Fruit fly (Drosophila melanogaster) whole organism, pupa: ENCODE data around the gene CG31560.

Source experiments
- CG10348 ChIP-seq: fragments of 200-800 bp; sonication (Bioruptor generic); IDR thresholded peaks from 2 replicates; pipeline ENCODE4 v1.3.6; 2022; ENCODE audit warnings: missing biosample characterization, missing genetic modification characterization
- CG12605 ChIP-seq: fragments of 200-800 bp; sonication (Bioruptor generic); IDR thresholded peaks from 2 replicates; pipeline ENCODE4 v1.3.6; 2022; ENCODE audit warnings: missing biosample characterization, missing genetic modification characterization
- CG13204 ChIP-seq: fragments of 200-800 bp; sonication (Bioruptor generic); optimal IDR thresholded peaks from 2 replicates; lab custom pipeline; 2018; ENCODE audit warnings: missing biosample characterization, mild to moderate bottlenecking, missing genetic modification characterization, moderate library complexity
- CG14655 ChIP-seq: fragments of 200-800 bp; sonication (Bioruptor generic); optimal IDR thresholded peaks from 3 replicates; lab custom pipeline; 2017; ENCODE audit warnings: mild to moderate bottlenecking, missing biosample characterization, missing genetic modification reagents, missing genetic modification characterization
- CG15710 ChIP-seq: fragments of 200-800 bp; sonication (Bioruptor generic); optimal IDR thresholded peaks from 2 replicates; lab custom pipeline; 2018; ENCODE audit warnings: missing biosample characterization, mild to moderate bottlenecking, missing genetic modification characterization, moderate library complexity
- CG17806 ChIP-seq: fragments of 200-800 bp; sonication (Bioruptor generic); optimal IDR thresholded peaks from 2 replicates; lab custom pipeline; 2018; ENCODE audit warnings: missing biosample characterization, mild to moderate bottlenecking, missing genetic modification characterization, moderate library complexity
- CG32121 ChIP-seq: fragments of 200-800 bp; sonication (Bioruptor generic); IDR thresholded peaks from 2 replicates; pipeline ENCODE4 v1.3.6; 2022; ENCODE audit warnings: missing biosample characterization, missing genetic modification characterization
- CG34367 ChIP-seq: fragments of 200-800 bp; sonication (Bioruptor generic); optimal IDR thresholded peaks from 2 replicates; lab custom pipeline; 2018; ENCODE audit warnings: missing biosample characterization, mild to moderate bottlenecking, missing genetic modification characterization
- CG4496 ChIP-seq: fragments of 200-800 bp; sonication (Bioruptor generic); IDR thresholded peaks from 3 replicates; pipeline ENCODE4 v1.3.6; 2022; ENCODE audit warnings: missing biosample characterization, missing genetic modification characterization
- CG8159 ChIP-seq: fragments of 200-800 bp; sonication (Bioruptor generic); optimal IDR thresholded peaks from 3 replicates; lab custom pipeline; 2018; ENCODE audit warnings: missing biosample characterization, mild to moderate bottlenecking, missing genetic modification characterization, moderate library complexity
- CG8301 ChIP-seq: fragments of 200-800 bp; sonication (Bioruptor generic); optimal IDR thresholded peaks from 2 replicates; lab custom pipeline; 2018; ENCODE audit warnings: missing biosample characterization, mild to moderate bottlenecking, missing genetic modification characterization
- CG9948 ChIP-seq: fragments of 200-800 bp; sonication (Bioruptor generic); optimal IDR thresholded peaks from 2 replicates; lab custom pipeline; 2018; ENCODE audit warnings: missing biosample characterization, mild to moderate bottlenecking, missing genetic modification characterization, moderate library complexity
- D1 ChIP-seq: fragments of 200-800 bp; sonication (Bioruptor generic); optimal IDR thresholded peaks from 2 replicates; lab custom pipeline; 2018; ENCODE audit warnings: missing biosample characterization, mild to moderate bottlenecking, missing genetic modification characterization, moderate library complexity
- EcR ChIP-seq: fragments of 200-800 bp; sonication (Bioruptor generic); optimal IDR thresholded peaks from 3 replicates; lab custom pipeline; 2019; ENCODE audit warnings: missing biosample characterization, missing genetic modification characterization, mild to moderate bottlenecking, moderate library complexity, missing genetic modification reagents
- Ets98B ChIP-seq: fragments of 200-800 bp; sonication (Bioruptor generic); IDR thresholded peaks from 2 replicates; pipeline ENCODE4 v1.3.6; 2022; ENCODE audit warnings: missing biosample characterization, missing genetic modification characterization
- Pif1A ChIP-seq: fragments of 200-800 bp; sonication (Bioruptor generic); optimal IDR thresholded peaks from 3 replicates; lab custom pipeline; 2016; ENCODE audit warnings: missing biosample characterization, missing genetic modification characterization
- Pif1B ChIP-seq: fragments of 200-800 bp; sonication (Bioruptor generic); optimal IDR thresholded peaks from 3 replicates; lab custom pipeline; 2016; ENCODE audit warnings: missing biosample characterization, missing genetic modification characterization
- Snoo ChIP-seq: fragments of 200-800 bp; sonication (Bioruptor generic); optimal IDR thresholded peaks from 3 replicates; lab custom pipeline; 2017; ENCODE audit warnings: missing biosample characterization, mild to moderate bottlenecking, missing genetic modification characterization, inconsistent platforms
- fd96Ca ChIP-seq: fragments of 200-800 bp; sonication (Bioruptor generic); IDR thresholded peaks from 3 replicates; pipeline ENCODE4 v1.3.6; 2022; ENCODE audit warnings: missing biosample characterization, missing genetic modification characterization
- gl ChIP-seq: fragments of 200-800 bp; sonication (Bioruptor generic); optimal IDR thresholded peaks from 2 replicates; lab custom pipeline; 2018; ENCODE audit warnings: missing biosample characterization, mild to moderate bottlenecking, missing genetic modification characterization
- rn ChIP-seq: fragments of 200-800 bp; sonication (Bioruptor generic); IDR thresholded peaks from 2 replicates; pipeline ENCODE4 v1.3.6; 2022; ENCODE audit warnings: missing biosample characterization, missing genetic modification characterization

CG31560 gene

DNA sequence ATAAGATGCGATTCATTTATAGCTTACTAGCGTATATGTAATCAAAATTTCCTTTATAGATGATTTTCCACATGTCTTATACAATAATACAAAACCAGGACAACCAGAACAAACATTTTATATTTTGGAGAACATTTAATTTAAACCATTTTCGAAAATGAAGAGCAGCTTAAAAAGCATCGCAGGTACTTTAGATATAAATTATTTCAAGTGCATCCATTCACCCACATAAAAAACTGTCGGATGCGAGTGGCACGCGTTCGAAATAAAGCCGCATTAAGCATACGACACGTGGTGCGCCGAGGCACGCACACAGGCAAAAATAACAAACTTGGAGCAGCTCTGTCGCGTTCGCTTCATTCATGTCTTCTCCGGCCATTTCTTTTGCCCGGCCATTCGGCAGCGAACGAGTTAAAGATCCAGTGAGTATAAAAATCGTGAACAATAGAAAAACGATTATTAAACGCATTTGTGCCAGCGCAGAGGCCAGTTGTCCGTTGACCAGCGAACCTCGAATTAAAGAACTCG lies 25.2 kb downstream of the CG31560 start, which contains the start of gene Osi19:
Gene Osi19, plus strand, starts transcription at position 457 of the 528 bp plus-strand sequence.
- no peak for TF ChIP-seq fd96Ca (GFP tag; lab: Robert Waterston, UW)
- no peak for TF ChIP-seq Snoo
- TF ChIP-seq Ets98B (GFP tag; lab: Robert Waterston, UW) = no peak
- TF ChIP-seq Pif1B (GFP tag; lab: Kevin White, UChicago) = no peak
- no peak for TF ChIP-seq Pif1A
- TF ChIP-seq CG8159 (tag; lab: Kevin White, UChicago) = no peak
- peak; percentile 63 for TF ChIP-seq D1 (tag; lab: Kevin White, UChicago)

dm6 chr3R:6337397-6337796 lies 27.6 kb downstream of the CG31560 start:
- TF ChIP-seq gl = no peak
- no peak for TF ChIP-seq CG12605
- TF ChIP-seq Pif1B (GFP tag; lab: Kevin White, UChicago) = no peak

DNA sequence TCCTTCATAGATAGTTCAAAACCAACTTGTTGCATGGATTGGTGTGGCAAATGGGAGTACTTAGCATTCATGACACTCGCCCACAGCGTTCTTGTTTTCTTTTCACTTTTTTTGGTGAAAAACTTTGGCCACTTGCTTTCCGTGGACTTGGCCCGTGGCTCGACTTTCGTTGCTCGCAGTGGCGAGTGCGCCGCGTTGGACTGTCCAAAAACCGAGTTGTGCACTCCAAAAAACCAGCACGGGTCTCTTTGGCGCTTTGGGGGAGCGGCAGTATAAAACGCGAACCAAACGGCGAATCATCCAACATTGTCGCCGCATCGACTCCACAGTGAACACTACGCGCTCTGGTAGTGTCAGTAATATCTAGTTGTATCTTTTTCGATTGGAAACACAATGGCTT lies 30.0 kb downstream of the CG31560 start, which contains the start of gene Osi20:
Gene Osi20, plus strand, starts transcription at position 301 of the 400 bp plus-strand sequence.
- TF ChIP-seq CG32121 (no peak), CG9948 (tag; lab: Kevin White, UChicago) (no peak), Pif1B (GFP tag; lab: Kevin White, UChicago) (no peak), rn (GFP tag; lab: Robert Waterston, UW) (no peak), gl (no peak), CG17806 (tag; lab: Kevin White, UChicago) (no peak), CG10348 (no peak), CG14655 (GFP tag; lab: Kevin White, UChicago) (no peak), CG4496 (no peak), CG13204 (GFP tag; lab: Kevin White, UChicago) (no peak), CG12605 (no peak), CG8301 (no peak), D1 (tag; lab: Kevin White, UChicago) (no peak), Pif1A (no peak), EcR (no peak), fd96Ca (GFP tag; lab: Robert Waterston, UW) (no peak), Snoo (no peak), CG15710 (tag; lab: Kevin White, UChicago) (no peak), CG34367 (tag; lab: Kevin White, UChicago) (no peak)

DNA sequence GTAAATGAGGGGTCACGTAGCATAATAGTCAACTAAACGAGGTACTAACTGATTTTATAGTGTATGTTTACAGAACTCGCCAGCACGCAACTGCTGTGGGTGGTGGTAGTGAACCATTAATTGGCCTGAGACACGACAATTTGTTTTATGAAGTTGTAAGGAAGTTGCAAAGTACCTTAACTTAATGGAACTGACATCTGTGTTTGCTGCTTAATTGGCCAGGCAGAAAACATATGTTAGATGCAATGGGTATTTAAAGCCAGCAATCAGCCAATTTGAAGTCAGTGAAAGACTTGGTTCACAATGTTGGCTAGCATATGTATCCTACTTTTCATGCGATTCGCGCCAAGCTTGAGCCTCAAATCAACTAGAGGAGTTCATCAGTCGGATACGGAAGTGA lies 31.9 kb downstream of the CG31560 start, which contains the start of gene CG17917:
Gene CG17917, plus strand, starts transcription at position 301 of the 400 bp plus-strand sequence.
- no peak for TF ChIP-seq rn (GFP tag; lab: Robert Waterston, UW)
- no peak for TF ChIP-seq CG8301
- TF ChIP-seq EcR = no peak

dm6 chr3R:6342702-6343101 lies 32.9 kb downstream of the CG31560 start, which contains the start of gene CG10298:
TSS of gene CG10298 (plus strand) at chr3R:6343002.
- TF ChIP-seq CG14655 (GFP tag; lab: Kevin White, UChicago) (no peak), CG15710 (tag; lab: Kevin White, UChicago) (no peak), Ets98B (GFP tag; lab: Robert Waterston, UW) (no peak)

dm6 chr3R:6343396-6344239 lies 33.8 kb downstream of the CG31560 start, which contains the start of gene CG17919:
TSS of gene CG17919 (plus strand) at chr3R:6344029.
- TF ChIP-seq CG10348 (no peak), fd96Ca (GFP tag; lab: Robert Waterston, UW) (peak; percentile 34; the same call in 1 of the 3 replicates), CG8159 (tag; lab: Kevin White, UChicago) (peak; percentile 8), Pif1B (GFP tag; lab: Kevin White, UChicago) (peak; percentile 26), D1 (tag; lab: Kevin White, UChicago) (peak; percentile 11), CG32121 (0 out of 2 replicates have a peak, but pooled peaks have one; percentile 12), CG12605 (no peak), Ets98B (GFP tag; lab: Robert Waterston, UW) (peak; percentile 6; the same call in 1 of the 2 replicates), gl (no peak), Pif1A (peak; percentile 12)

DNA sequence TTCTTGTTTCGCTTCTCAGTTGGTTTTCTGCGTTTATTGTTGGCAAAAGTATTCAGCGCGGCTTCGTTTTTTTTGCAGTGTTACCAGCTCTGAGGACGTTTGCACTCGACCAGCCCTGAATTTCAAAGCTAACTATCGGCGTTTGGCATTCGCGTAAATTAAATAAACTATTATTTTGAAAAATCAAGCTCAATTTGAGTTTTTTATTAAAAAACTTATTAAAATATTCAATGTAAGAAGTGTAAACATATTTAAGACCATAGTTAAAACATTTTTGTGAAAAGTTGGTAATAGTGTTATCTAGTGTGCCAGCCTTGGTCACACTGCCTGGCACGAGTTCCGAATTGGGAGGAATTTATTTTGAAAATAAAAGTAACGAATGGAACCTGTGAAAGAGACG lies 36.0 kb downstream of the CG31560 start, which contains the start of the genes SmD2 and CG18048:
Gene SmD2, minus strand, starts transcription at position 98 of the 400 bp plus-strand sequence.
Gene CG18048, plus strand, starts transcription at position 298 of the 400 bp plus-strand sequence.
- TF ChIP-seq fd96Ca (GFP tag; lab: Robert Waterston, UW) = no peak
- TF ChIP-seq gl = no peak
- TF ChIP-seq CG32121 = no peak
- TF ChIP-seq CG8301 = no peak
- no peak for TF ChIP-seq Ets98B (GFP tag; lab: Robert Waterston, UW)
- no peak for TF ChIP-seq CG10348
- TF ChIP-seq D1 (tag; lab: Kevin White, UChicago) = no peak
- no peak for TF ChIP-seq CG12605
- no peak for TF ChIP-seq CG9948 (tag; lab: Kevin White, UChicago)
- no peak for TF ChIP-seq CG14655 (GFP tag; lab: Kevin White, UChicago)
- no peak for TF ChIP-seq rn (GFP tag; lab: Robert Waterston, UW)
- TF ChIP-seq CG15710 (tag; lab: Kevin White, UChicago) = no peak
- no peak for TF ChIP-seq Snoo
- TF ChIP-seq Pif1B (GFP tag; lab: Kevin White, UChicago) = no peak
